Worm (Caenorhabditis elegans) whole organism, late embryonic: ENCODE data around the gene gst-31.
A peak's percentile ranks its signal among the peaks of the same experiment; 100 is the strongest.
"Not testable (repeated sequence)": the region's sequence is repeated elsewhere in the genome, so short reads cannot be mapped to it uniquely, and the experiment has no call there.

ENCODE experiments used
- C08G9.2 ChIP-seq: sonication (generic microtip); optimal IDR thresholded peaks from 2 replicates; lab custom pipeline; 2016; ENCODE audit warnings: mild to moderate bottlenecking, missing genetic modification characterization, moderate library complexity, missing compliant biosample characterization
- C38D4.7 ChIP-seq: fragments of 200-800 bp; sonication (Bioruptor generic); optimal IDR thresholded peaks from 2 replicates; lab custom pipeline; 2018; ENCODE audit warnings: mild to moderate bottlenecking, missing genetic modification characterization, moderate library complexity, missing compliant biosample characterization
- K02D7.2 ChIP-seq: sonication (generic microtip); optimal IDR thresholded peaks from 2 replicates; lab custom pipeline; 2017; ENCODE audit warnings: mild to moderate bottlenecking, missing genetic modification characterization, missing compliant biosample characterization
- K09A11.1 ChIP-seq: sonication (generic microtip); optimal IDR thresholded peaks from 2 replicates; lab custom pipeline; 2017; ENCODE audit warnings: antibody characterized with exemption, mild to moderate bottlenecking, missing genetic modification characterization, missing compliant biosample characterization; ENCODE audit not compliant: insufficient read depth
- Y22D7AL.16 ChIP-seq: sonication (generic microtip); optimal IDR thresholded peaks from 2 replicates; lab custom pipeline; 2016; ENCODE audit warnings: missing genetic modification characterization, missing compliant biosample characterization
- ceh-18 ChIP-seq: sonication (generic microtip); optimal IDR thresholded peaks from 2 replicates; lab custom pipeline; 2016; ENCODE audit warnings: missing genetic modification characterization, missing compliant biosample characterization
- ceh-19 ChIP-seq: fragments of 200-800 bp; sonication (Bioruptor generic); optimal IDR thresholded peaks from 2 replicates; lab custom pipeline; 2018; ENCODE audit warnings: mild to moderate bottlenecking, missing genetic modification characterization, missing compliant biosample characterization
- ceh-2 ChIP-seq: sonication (generic microtip); optimal IDR thresholded peaks from 2 replicates; lab custom pipeline; 2016; ENCODE audit warnings: missing genotype, missing genetic modification characterization, missing compliant biosample characterization
- ceh-24 ChIP-seq: sonication (generic microtip); optimal IDR thresholded peaks from 2 replicates; lab custom pipeline; 2016; ENCODE audit warnings: mild to moderate bottlenecking, missing genetic modification characterization, missing compliant biosample characterization
- ceh-34 ChIP-seq: sonication (generic microtip); optimal IDR thresholded peaks from 2 replicates; lab custom pipeline; 2016; ENCODE audit warnings: mild to moderate bottlenecking, missing genetic modification characterization, missing compliant biosample characterization
- ceh-45 ChIP-seq: fragments of 200-800 bp; sonication (Bioruptor generic); IDR thresholded peaks from 2 replicates; pipeline ENCODE4 v1.3.6; 2022; ENCODE audit warnings: missing genetic modification reagents, missing genetic modification characterization, missing compliant biosample characterization
- ceh-48 ChIP-seq: sonication (generic microtip); optimal IDR thresholded peaks from 2 replicates; lab custom pipeline; 2016; ENCODE audit warnings: missing genetic modification characterization, inconsistent platforms, missing compliant biosample characterization
- ceh-6 ChIP-seq: fragments of 200-800 bp; sonication (Bioruptor generic); optimal IDR thresholded peaks from 2 replicates; lab custom pipeline; 2018; ENCODE audit warnings: mild to moderate bottlenecking, missing genetic modification characterization, missing compliant biosample characterization
- ceh-9 ChIP-seq: sonication (generic microtip); optimal IDR thresholded peaks from 2 replicates; lab custom pipeline; 2016; ENCODE audit warnings: mild to moderate bottlenecking, missing genetic modification characterization, inconsistent platforms, missing compliant biosample characterization
- che-1 ChIP-seq: sonication (generic microtip); optimal IDR thresholded peaks from 2 replicates; lab custom pipeline; 2016; ENCODE audit warnings: mild to moderate bottlenecking, missing genetic modification characterization, missing compliant biosample characterization
- dve-1 ChIP-seq: sonication (generic microtip); optimal IDR thresholded peaks from 2 replicates; lab custom pipeline; 2017; ENCODE audit warnings: antibody characterized with exemption, mild to moderate bottlenecking, missing genetic modification characterization, missing compliant biosample characterization
- ets-4 ChIP-seq: sonication (generic microtip); optimal IDR thresholded peaks from 2 replicates; lab custom pipeline; 2016; ENCODE audit warnings: missing genetic modification characterization, missing compliant biosample characterization
- fax-1 ChIP-seq: sonication (generic microtip); optimal IDR thresholded peaks from 2 replicates; lab custom pipeline; 2016; ENCODE audit warnings: missing genotype, missing genetic modification characterization, missing compliant biosample characterization
- fkh-10 ChIP-seq: fragments of 150-350 bp; optimal IDR thresholded peaks from 2 replicates; lab custom pipeline; 2014; ENCODE audit warnings: missing biosample characterization, missing genetic modification reagents, missing genetic modification characterization
- fkh-6 ChIP-seq: sonication (generic microtip); optimal IDR thresholded peaks from 2 replicates; lab custom pipeline; 2016; ENCODE audit warnings: missing genetic modification characterization, missing compliant biosample characterization
- gmeb-2 ChIP-seq: sonication (generic microtip); optimal IDR thresholded peaks from 2 replicates; lab custom pipeline; 2016; ENCODE audit warnings: missing genetic modification characterization, inconsistent platforms, missing compliant biosample characterization
- hlh-13 ChIP-seq: fragments of 200-800 bp; sonication (Bioruptor generic); optimal IDR thresholded peaks from 2 replicates; lab custom pipeline; 2018; ENCODE audit warnings: mild to moderate bottlenecking, missing genetic modification characterization, missing compliant biosample characterization
- hlh-15 ChIP-seq: sonication (generic microtip); optimal IDR thresholded peaks from 2 replicates; lab custom pipeline; 2016; ENCODE audit warnings: missing genetic modification characterization, missing compliant biosample characterization
- hlh-30 ChIP-seq: sonication (generic microtip); optimal IDR thresholded peaks from 2 replicates; lab custom pipeline; 2017; ENCODE audit warnings: antibody characterized with exemption, missing genetic modification characterization, missing compliant biosample characterization; ENCODE audit not compliant: insufficient read depth
- lim-6 ChIP-seq: sonication (generic microtip); optimal IDR thresholded peaks from 2 replicates; lab custom pipeline; 2016; ENCODE audit warnings: missing genetic modification characterization, missing compliant biosample characterization
- pax-1 ChIP-seq: fragments of 150-350 bp; optimal IDR thresholded peaks from 2 replicates; lab custom pipeline; 2014; ENCODE audit warnings: missing biosample characterization, missing genetic modification characterization
- pha-4 ChIP-seq: fragments of 150-350 bp; optimal IDR thresholded peaks from 2 replicates; lab custom pipeline; 2018; ENCODE audit warnings: missing biosample characterization, missing genetic modification reagents, missing genetic modification characterization
- ref-2 ChIP-seq: sonication (generic microtip); optimal IDR thresholded peaks from 2 replicates; lab custom pipeline; 2016; ENCODE audit warnings: missing genetic modification characterization, missing compliant biosample characterization
- sox-2 ChIP-seq: fragments of 200-800 bp; sonication (Bioruptor generic); IDR thresholded peaks from 2 replicates; pipeline ENCODE4 v1.3.6; 2022; ENCODE audit warnings: missing genetic modification reagents, missing genetic modification characterization, missing compliant biosample characterization
- tbx-7 ChIP-seq: sonication (generic microtip); optimal IDR thresholded peaks from 2 replicates; lab custom pipeline; 2016; ENCODE audit warnings: missing genotype, missing genetic modification characterization, missing compliant biosample characterization
- unc-55 ChIP-seq: sonication (generic microtip); optimal IDR thresholded peaks from 2 replicates; lab custom pipeline; 2017; ENCODE audit warnings: missing biosample characterization, missing genetic modification reagents, missing genetic modification characterization
- unc-86 ChIP-seq: sonication (generic microtip); optimal IDR thresholded peaks from 2 replicates; lab custom pipeline; 2016; ENCODE audit warnings: missing genetic modification characterization, missing compliant biosample characterization

Gene gst-31

DNA sequence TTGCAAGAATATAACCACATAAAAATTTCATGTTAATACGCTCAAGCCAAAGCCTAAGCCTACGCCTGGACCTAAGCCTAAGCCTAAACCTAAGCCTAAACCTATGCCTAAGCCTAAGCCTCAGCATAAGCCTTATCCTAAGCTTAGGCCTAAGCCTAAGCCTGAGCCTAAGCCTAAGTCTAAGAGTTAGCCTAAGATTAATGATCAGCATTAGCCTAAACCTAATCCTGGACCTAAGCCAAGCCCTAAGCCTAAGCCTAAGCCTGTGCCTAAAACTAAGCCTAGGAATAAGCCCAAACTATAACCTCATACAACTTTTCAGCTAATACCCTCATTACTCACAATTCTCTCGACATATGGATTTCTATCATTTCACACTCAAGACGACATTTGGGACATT is 16.4 kb downstream of the gst-31 start:
- TF ChIP-seq dve-1 (peak; percentile 51), pha-4 (tag; lab: Kevin White, UChicago) (no peak)

DNA sequence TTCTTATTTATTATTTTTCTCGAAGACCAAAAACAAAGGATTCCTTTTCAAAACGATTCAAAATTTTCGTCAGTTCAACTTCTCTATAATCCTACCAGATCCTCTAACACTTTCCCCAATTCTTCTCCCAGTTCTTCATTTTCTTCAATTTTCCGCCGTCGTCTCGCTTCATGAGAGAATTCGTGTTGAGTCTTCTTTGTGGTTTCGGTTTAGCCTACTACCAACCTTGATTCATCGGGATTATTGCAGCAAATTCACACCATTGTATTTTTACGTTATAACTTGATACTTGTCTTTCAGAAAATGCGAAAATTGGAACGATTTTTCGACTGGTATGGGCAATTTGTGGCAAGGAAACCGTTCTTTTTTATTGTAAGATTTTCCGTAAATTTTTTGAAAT is 16.9 kb downstream of the gst-31 start, which contains the start of gene ptr-20:
ptr-20 (plus strand) TSS at position 301 of the 400 bp plus-strand sequence.
- TF ChIP-seq ref-2 (tag; lab: Kevin White, UChicago) (no peak), pha-4 (tag; lab: Kevin White, UChicago) (no peak)

DNA sequence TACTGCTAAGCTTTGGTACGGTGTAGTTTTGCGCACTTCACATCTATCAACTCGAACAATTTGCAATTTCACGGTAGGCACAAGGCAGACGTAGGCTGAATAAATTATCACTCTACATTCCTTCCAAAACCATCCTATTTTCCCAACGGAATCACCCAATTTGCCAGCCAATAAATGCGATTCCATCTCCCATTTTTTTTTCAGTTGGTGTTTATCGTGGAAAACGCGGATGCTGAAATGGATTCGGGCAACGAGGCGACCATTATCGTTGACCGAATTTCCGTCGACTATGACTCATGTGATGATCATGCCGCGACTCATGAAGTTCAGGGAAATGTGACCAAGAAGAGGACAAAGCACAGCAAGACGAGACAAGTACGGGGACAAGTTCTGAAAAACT is 26.3 kb downstream of the gst-31 start:
- TF ChIP-seq hlh-13 (GFP tag; lab: Kevin White, UChicago) = no peak
- TF ChIP-seq C38D4.7 (GFP tag; lab: Kevin White, UChicago) = no peak
- TF ChIP-seq, all 69 proteins: peak for 0

DNA sequence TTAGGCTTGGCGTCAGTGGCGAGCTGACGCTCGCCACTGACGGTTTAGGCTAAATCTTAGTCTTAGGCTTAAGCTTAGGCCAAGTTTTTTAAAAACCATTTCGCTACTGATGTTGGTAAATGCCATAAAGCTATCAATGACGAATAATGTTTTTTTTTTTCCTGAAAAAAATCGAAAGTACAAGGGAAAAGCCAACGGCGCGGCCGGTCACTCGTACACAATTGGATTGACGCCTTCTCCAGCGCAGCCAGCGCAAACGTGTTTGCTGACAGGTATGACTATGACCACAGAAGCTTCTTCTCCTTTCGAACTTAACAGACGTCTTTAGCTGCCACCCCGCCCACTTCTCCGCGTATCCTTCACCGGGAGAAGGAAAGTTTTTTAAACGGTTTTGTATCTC is 29.2 kb downstream of the gst-31 start, which contains the start of gene Y53F4B.27:
Y53F4B.27 (plus strand) TSS at position 301 of the 400 bp plus-strand sequence.
- TF ChIP-seq ceh-19 (no peak), ets-4 (no peak), ceh-6 (GFP tag; lab: Kevin White, UChicago) (no peak), unc-86 (no peak), unc-55 (GFP tag; lab: Kevin White, UChicago) (no peak), hlh-13 (GFP tag; lab: Kevin White, UChicago) (no peak), ceh-34 (tag; lab: Kevin White, UChicago) (no peak), C08G9.2 (no peak), fkh-6 (tag; lab: Kevin White, UChicago) (no peak), ceh-48 (no peak), dve-1 (no peak), fkh-10 (no peak), sox-2 (GFP tag; lab: Robert Waterston, UW) (no peak)
- TF ChIP-seq, all 69 proteins: peak for 0

DNA sequence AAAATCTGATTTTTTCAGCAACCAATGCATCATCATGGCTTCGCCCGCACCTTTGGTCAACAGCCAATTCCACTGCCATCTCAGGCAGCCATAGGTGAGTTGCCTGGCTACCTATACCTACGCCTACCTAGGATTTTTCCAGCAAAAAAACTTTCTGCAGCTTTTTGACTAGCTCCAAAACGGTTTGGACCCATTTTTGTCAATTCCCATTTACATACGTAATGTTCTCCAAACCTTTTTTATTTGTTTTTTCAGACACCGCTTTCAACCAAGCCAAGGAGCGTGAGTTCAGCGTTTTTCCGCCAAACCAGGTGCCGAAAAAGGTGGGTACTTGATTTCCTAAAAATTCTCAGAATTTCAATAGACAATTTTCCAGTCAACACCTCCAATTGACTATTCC is 31.0 kb downstream of the gst-31 start:
- no peak for TF ChIP-seq lim-6 (tag; lab: Kevin White, UChicago)
- TF ChIP-seq ceh-24 (tag; lab: Kevin White, UChicago) = no peak
- TF ChIP-seq pax-1 = no peak
- no peak for TF ChIP-seq ceh-45
- no peak for TF ChIP-seq ceh-9 (tag; lab: Kevin White, UChicago)
- no peak for TF ChIP-seq C08G9.2
- TF ChIP-seq ceh-2 (tag; lab: Kevin White, UChicago) = no peak
- TF ChIP-seq hlh-15 = no peak
- no peak for TF ChIP-seq K02D7.2 (tag; lab: Kevin White, UChicago)
- TF ChIP-seq hlh-30 = no peak
- no peak for TF ChIP-seq fkh-10
- no peak for TF ChIP-seq sox-2 (GFP tag; lab: Robert Waterston, UW)
- TF ChIP-seq ref-2 (tag; lab: Kevin White, UChicago) = no peak
- no peak for TF ChIP-seq che-1 (tag; lab: Kevin White, UChicago)

DNA sequence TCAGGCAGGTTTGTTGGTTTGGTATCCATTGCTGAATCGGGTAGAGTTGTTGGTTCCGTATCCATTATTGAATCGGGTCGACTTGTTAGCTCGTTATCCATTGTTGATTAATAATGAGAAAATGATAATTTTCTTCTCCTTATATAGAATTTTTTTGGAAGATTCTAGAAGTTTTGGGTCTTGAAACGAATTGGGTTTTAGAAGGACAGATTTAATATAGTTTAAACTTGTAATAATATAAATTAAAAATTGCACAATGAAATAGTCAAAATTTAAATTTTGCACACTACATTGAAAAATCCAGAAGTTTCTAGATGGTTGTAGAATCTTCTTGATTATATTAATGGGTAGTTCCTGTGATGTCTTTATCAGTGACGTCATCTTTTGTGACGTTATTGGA is 33.9 kb downstream of the gst-31 start, which contains the start of gene Y53F4B.26:
Y53F4B.26 (minus strand) TSS at position 101 of the 400 bp plus-strand sequence.
- TF ChIP-seq ref-2, Y22D7AL.16, ceh-9 (tag; lab: Kevin White, UChicago): not testable (repeated sequence)
- TF ChIP-seq, all 69 proteins: peak for 0; not testable (repeated sequence) for 69

DNA sequence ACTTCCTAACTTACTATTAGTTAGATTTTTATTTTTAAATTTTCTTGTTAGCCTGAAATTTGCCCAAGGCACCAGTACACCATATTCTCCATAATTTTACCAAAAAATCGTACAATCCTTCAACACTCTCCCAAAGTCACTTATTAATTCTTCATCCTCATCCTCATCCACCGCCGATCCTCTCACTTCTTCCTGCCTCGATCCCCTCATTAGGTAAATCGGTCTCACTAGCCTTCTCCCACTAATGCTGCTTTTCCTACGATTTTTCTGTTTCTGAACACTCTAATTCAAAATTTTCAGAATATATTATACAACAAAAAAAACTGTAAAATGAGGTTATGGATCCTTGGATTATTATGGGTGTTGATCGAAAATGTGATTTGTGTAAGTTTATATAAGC is 38.9 kb downstream of the gst-31 start, which contains the start of gene Y53F4B.25:
Y53F4B.25 (plus strand) TSS at position 301 of the 400 bp plus-strand sequence.
- TF ChIP-seq fax-1 (no peak), fkh-6 (tag; lab: Kevin White, UChicago) (no peak), gmeb-2 (tag; lab: Kevin White, UChicago) (no peak), ceh-18 (tag; lab: Kevin White, UChicago) (no peak), tbx-7 (no peak), pax-1 (no peak), ceh-2 (tag; lab: Kevin White, UChicago) (no peak), K09A11.1 (no peak)
- TF ChIP-seq, all 69 proteins: peak for 0
